Fruit fly (Drosophila melanogaster) whole organism, embryonic: Measurements from ENCODE around the gene CG5079.

Experiments
- Asciz ChIP-seq: fragments of 200-800 bp; sonication (Bioruptor generic); optimal IDR thresholded peaks from 2 replicates; lab custom pipeline; 2017; ENCODE audit warnings: missing biosample characterization, mild to moderate bottlenecking, missing genetic modification characterization, missing genetic modification reagents
- CG10267 ChIP-seq: fragments of 200-800 bp; sonication (Bioruptor generic); optimal IDR thresholded peaks from 2 replicates; lab custom pipeline; 2018; ENCODE audit warnings: missing biosample characterization, mild to moderate bottlenecking, missing genetic modification characterization, moderate library complexity
- CG10321 ChIP-seq: fragments of 200-800 bp; sonication (Bioruptor generic); IDR thresholded peaks from 2 replicates; pipeline ENCODE4 v1.3.6; 2022; ENCODE audit warnings: missing biosample characterization, missing genetic modification characterization
- CG12391 ChIP-seq: fragments of 200-800 bp; sonication (Bioruptor generic); optimal IDR thresholded peaks from 3 replicates; lab custom pipeline; 2018; ENCODE audit warnings: missing biosample characterization, mild to moderate bottlenecking, missing genetic modification characterization, moderate library complexity
- CG12744 ChIP-seq: fragments of 200-800 bp; sonication (Bioruptor generic); optimal IDR thresholded peaks from 2 replicates; lab custom pipeline; 2016; ENCODE audit warnings: missing biosample characterization, missing genetic modification characterization
- CG14860 ChIP-seq: fragments of 200-800 bp; sonication (Bioruptor generic); IDR thresholded peaks from 3 replicates; pipeline ENCODE4 v1.3.6; 2022; ENCODE audit warnings: missing biosample characterization, missing genetic modification characterization; ENCODE audit not compliant: partially characterized antibody
- CG3407 ChIP-seq: fragments of 200-800 bp; sonication (Bioruptor generic); optimal IDR thresholded peaks from 2 replicates; lab custom pipeline; 2018; ENCODE audit warnings: missing biosample characterization, mild to moderate bottlenecking, missing genetic modification characterization
- CG42726 ChIP-seq: fragments of 200-800 bp; sonication (Bioruptor generic); IDR thresholded peaks from 2 replicates; pipeline ENCODE4 v1.3.6; 2022; ENCODE audit warnings: missing biosample characterization, missing genetic modification characterization; ENCODE audit not compliant: partially characterized antibody
- CG6272 ChIP-seq: fragments of 200-800 bp; sonication (Bioruptor generic); IDR thresholded peaks from 2 replicates; pipeline ENCODE4 v1.3.6; 2022; ENCODE audit warnings: missing biosample characterization, missing genetic modification characterization
- CG6791 ChIP-seq: fragments of 200-800 bp; sonication (Bioruptor generic); IDR thresholded peaks from 3 replicates; pipeline ENCODE4 v1.3.6; 2022; ENCODE audit warnings: missing biosample characterization, missing genetic modification characterization; ENCODE audit not compliant: partially characterized antibody
- CG8359 ChIP-seq: fragments of 200-800 bp; sonication (Bioruptor generic); optimal IDR thresholded peaks from 2 replicates; lab custom pipeline; 2017; ENCODE audit warnings: missing biosample characterization, mild to moderate bottlenecking, missing genetic modification characterization, borderline replicate concordance
- CG9609 ChIP-seq: fragments of 200-800 bp; sonication (Bioruptor generic); optimal IDR thresholded peaks from 3 replicates; lab custom pipeline; 2016; ENCODE audit warnings: missing biosample characterization, missing genetic modification characterization
- CG9876 ChIP-seq: fragments of 200-800 bp; sonication (Bioruptor generic); optimal IDR thresholded peaks from 2 replicates; lab custom pipeline; 2016; ENCODE audit warnings: missing biosample characterization, missing genetic modification characterization
- CkIIα-i1 ChIP-seq: fragments of 200-800 bp; sonication (Bioruptor generic); IDR thresholded peaks from 2 replicates; pipeline ENCODE4 v1.3.6; 2022; ENCODE audit warnings: missing biosample characterization, missing genetic modification characterization
- D19B ChIP-seq: fragments of 200-800 bp; sonication (Bioruptor generic); optimal IDR thresholded peaks from 2 replicates; lab custom pipeline; 2017; ENCODE audit warnings: missing biosample characterization, mild to moderate bottlenecking, missing genetic modification characterization
- Deaf1 ChIP-seq: fragments of 200-800 bp; optimal IDR thresholded peaks from 3 replicates; lab custom pipeline; 2019; ENCODE audit warnings: missing biosample characterization, mild to moderate bottlenecking, missing genetic modification characterization, moderate library complexity
- Drgx ChIP-seq: fragments of 200-800 bp; sonication (Bioruptor generic); IDR thresholded peaks from 2 replicates; pipeline ENCODE4 v1.3.6; 2022; ENCODE audit warnings: missing biosample characterization, missing genetic modification characterization
- Fer2 ChIP-seq: fragments of 200-800 bp; sonication (Bioruptor generic); optimal IDR thresholded peaks from 2 replicates; lab custom pipeline; 2018; ENCODE audit warnings: missing biosample characterization, mild to moderate bottlenecking, missing genetic modification characterization, moderate library complexity
- GATAe ChIP-seq: fragments of 200-800 bp; sonication (Bioruptor generic); conservative IDR thresholded peaks from 2 replicates; pipeline ENCODE4 v1.3.6; 2022; ENCODE audit warnings: missing biosample characterization, missing genetic modification characterization
- H2.0 ChIP-seq: fragments of 200-800 bp; sonication (Bioruptor generic); IDR thresholded peaks from 2 replicates; pipeline ENCODE4 v1.3.6; 2022; ENCODE audit warnings: missing biosample characterization, missing genetic modification characterization
- HmgZ ChIP-seq: fragments of 200-800 bp; sonication (Bioruptor generic); optimal IDR thresholded peaks from 2 replicates; lab custom pipeline; 2018; ENCODE audit warnings: missing biosample characterization, mild to moderate bottlenecking, missing genetic modification characterization
- Hr78 ChIP-seq, 2 experiments: fragments of 200-800 bp in 1 of 2; fragments of >200 bp in 1 of 2; sonication (Bioruptor generic) in 1 of 2; optimal IDR thresholded peaks; 2 replicates each; lab custom pipeline; 2017 to 2019; ENCODE audit warnings: missing biosample characterization in 2 of 2, missing genetic modification characterization in 2 of 2, mild to moderate bottlenecking in 1 of 2, moderate library complexity in 1 of 2
- Jarid2 ChIP-seq: fragments of 200-800 bp; sonication (Bioruptor generic); optimal IDR thresholded peaks from 3 replicates; lab custom pipeline; 2017; ENCODE audit warnings: mild to moderate bottlenecking, missing biosample characterization, missing genetic modification reagents, missing genetic modification characterization
- MTF-1 ChIP-seq: fragments of 200-800 bp; sonication (Bioruptor generic); optimal IDR thresholded peaks from 2 replicates; lab custom pipeline; 2018; ENCODE audit warnings: missing biosample characterization, mild to moderate bottlenecking, missing genetic modification characterization, borderline replicate concordance
- Med ChIP-seq: fragments of 200-800 bp; sonication (Bioruptor generic); peaks from one replicate; lab custom pipeline; 2016; ENCODE audit warnings: missing biosample characterization, missing genetic modification characterization, mild to moderate bottlenecking, inconsistent platforms, moderate library complexity
- Rx ChIP-seq: fragments of 200-800 bp; sonication (Bioruptor generic); IDR thresholded peaks from 2 replicates; pipeline ENCODE4 v1.3.6; 2022; ENCODE audit warnings: missing biosample characterization, missing genetic modification characterization
- Stat92E ChIP-seq, 3 experiments: fragments of >200 bp in 2 of 3; fragments of 200-800 bp in 1 of 3; sonication (Bioruptor generic) in 1 of 3; optimal IDR thresholded peaks; 2 replicates each; lab custom pipeline; 2017 to 2019; ENCODE audit warnings: missing biosample characterization in 3 of 3, missing genetic modification characterization in 3 of 3, mild to moderate bottlenecking in 1 of 3, moderate library complexity in 1 of 3
- esg ChIP-seq: fragments of 200-800 bp; sonication (Bioruptor generic); conservative IDR thresholded peaks from 2 replicates; pipeline ENCODE4 v1.3.6; 2022; ENCODE audit warnings: missing biosample characterization, missing genetic modification characterization
- exex ChIP-seq: fragments of 200-800 bp; sonication (Bioruptor generic); optimal IDR thresholded peaks from 4 replicates; lab custom pipeline; 2018; ENCODE audit warnings: missing biosample characterization, mild to moderate bottlenecking, missing genetic modification characterization, moderate library complexity
- grn ChIP-seq: fragments of 200-800 bp; sonication (Bioruptor generic); optimal IDR thresholded peaks from 3 replicates; lab custom pipeline; 2017; ENCODE audit warnings: missing biosample characterization, missing genetic modification characterization
- h ChIP-seq: fragments of >200 bp; optimal IDR thresholded peaks from 2 replicates; lab custom pipeline; 2017
- ham ChIP-seq: fragments of 200-800 bp; sonication (Bioruptor generic); IDR thresholded peaks from 2 replicates; pipeline ENCODE4 v1.3.6; 2022; ENCODE audit warnings: missing biosample characterization, missing genetic modification characterization
- lov ChIP-seq, 2 experiments: fragments of 200-800 bp in 1 of 2; fragments of >200 bp in 1 of 2; sonication (Bioruptor generic) in 1 of 2; IDR thresholded peaks in 1 of 2; optimal IDR thresholded peaks in 1 of 2; 2 replicates in 1 of 2; 3 replicates in 1 of 2; pipeline versions ENCODE4 v1.3.6 to Lab custom; 2017 to 2022; ENCODE audit warnings: missing biosample characterization in 1 of 2, missing genetic modification characterization in 1 of 2
- maf-S ChIP-seq: fragments of 200-800 bp; sonication (Bioruptor generic); optimal IDR thresholded peaks from 2 replicates; lab custom pipeline; 2016; ENCODE audit warnings: missing biosample characterization, missing genetic modification characterization
- p53 ChIP-seq: fragments of 200-800 bp; sonication (Bioruptor generic); optimal IDR thresholded peaks from 2 replicates; lab custom pipeline; 2016; ENCODE audit warnings: missing biosample characterization, missing genetic modification characterization
- pros ChIP-seq: fragments of 200-800 bp; sonication (Bioruptor generic); optimal IDR thresholded peaks from 3 replicates; lab custom pipeline; 2019; ENCODE audit warnings: missing biosample characterization, mild to moderate bottlenecking, missing genetic modification characterization, moderate library complexity
- sd ChIP-seq: fragments of 200-800 bp; sonication (Bioruptor generic); optimal IDR thresholded peaks from 3 replicates; lab custom pipeline; 2018; ENCODE audit warnings: missing biosample characterization, mild to moderate bottlenecking, missing genetic modification characterization, moderate library complexity
- sens ChIP-seq: fragments of 200-800 bp; sonication (Bioruptor generic); peaks from one replicate; lab custom pipeline; 2016; ENCODE audit warnings: missing biosample characterization, missing genetic modification characterization
- slp2 ChIP-seq: fragments of 200-800 bp; sonication (Bioruptor generic); optimal IDR thresholded peaks from 2 replicates; lab custom pipeline; 2016; ENCODE audit warnings: missing biosample characterization, missing genetic modification characterization
- tll ChIP-seq, 2 experiments: fragments of 200-800 bp in 1 of 2; fragments of >200 bp in 1 of 2; sonication (Bioruptor generic) in 1 of 2; optimal IDR thresholded peaks; 2 replicates each; lab custom pipeline; 2017 to 2019; ENCODE audit warnings: missing biosample characterization in 2 of 2, missing genetic modification characterization in 2 of 2, mild to moderate bottlenecking in 1 of 2, moderate library complexity in 1 of 2
- trem ChIP-seq: fragments of 200-800 bp; optimal IDR thresholded peaks from 3 replicates; lab custom pipeline; 2019; ENCODE audit warnings: missing biosample characterization, mild to moderate bottlenecking, missing genetic modification characterization, moderate library complexity
- unc-4 ChIP-seq: fragments of 200-800 bp; sonication (Bioruptor generic); IDR thresholded peaks from 2 replicates; pipeline ENCODE4 v1.3.6; 2022; ENCODE audit warnings: missing biosample characterization, missing genetic modification characterization; ENCODE audit not compliant: partially characterized antibody
- z ChIP-seq: fragments of 200-800 bp; sonication (Bioruptor generic); IDR thresholded peaks from 3 replicates; pipeline ENCODE4 v1.3.6; 2022; ENCODE audit warnings: missing biosample characterization, missing genetic modification characterization

Gene CG5079

DNA sequence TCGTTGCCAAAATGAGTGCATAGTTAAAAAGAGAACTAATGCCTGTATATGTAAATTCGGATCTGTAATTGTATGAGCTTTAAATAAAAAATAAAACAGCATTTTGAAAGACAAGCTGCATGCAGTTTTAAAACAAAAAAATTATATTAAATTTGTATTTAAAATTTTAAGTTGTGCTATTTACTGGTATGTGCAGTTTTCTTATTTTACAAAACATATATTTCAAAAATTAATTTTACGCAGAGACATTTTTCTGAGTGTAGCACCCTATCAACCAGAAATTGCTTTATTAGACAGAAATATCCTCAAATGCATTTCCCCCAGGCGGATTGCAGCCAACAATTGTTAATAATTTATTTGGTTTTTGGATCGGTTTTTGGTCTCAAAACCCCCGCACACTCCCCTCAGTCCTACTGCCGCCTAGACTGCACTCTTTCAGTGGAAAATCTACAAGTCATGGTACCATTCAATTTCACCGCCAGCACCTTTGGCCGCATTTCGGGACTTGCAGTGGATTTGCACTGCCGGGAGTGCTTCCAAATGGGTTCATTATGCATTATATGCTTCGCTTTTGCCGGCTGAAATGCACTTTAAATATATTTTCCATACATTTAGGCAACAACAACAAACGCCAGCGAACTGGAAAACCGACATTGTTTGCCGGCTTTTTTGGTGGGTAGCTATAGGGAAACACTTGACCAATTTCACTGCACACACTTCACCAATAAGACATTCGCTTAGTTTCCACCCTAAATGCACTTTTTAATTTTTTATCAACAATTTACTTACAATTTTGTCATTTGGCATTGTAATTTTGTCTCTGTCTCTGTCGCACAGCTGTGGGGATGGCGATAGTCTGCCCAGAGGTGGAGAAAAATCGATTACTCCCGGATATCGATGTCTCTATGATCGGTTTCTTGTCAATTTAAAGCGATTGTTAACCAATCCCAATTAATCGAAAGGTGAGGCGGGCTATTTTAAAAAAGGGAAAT lies 10.6 kb downstream of the CG5079 start, which contains the start of gene Npl4 (continued):
- TF ChIP-seq h, result no peak
- TF ChIP-seq CG42726, result peak; percentile 59; the same call in 1 of the 2 replicates
- peak; percentile 22 for TF ChIP-seq CG12391 (tag; lab: Kevin White, UChicago)
- TF ChIP-seq CG10267 (tag; lab: Kevin White, UChicago), result peak; percentile 28
- peak in 1 of 3 experiments; percentile 3 for TF ChIP-seq Stat92E (GFP tag; optimal IDR thresholded peaks at IDR 0.05; lab: Kevin White, UChicago)
- TF ChIP-seq unc-4, result peak; percentile 92
- no peak for TF ChIP-seq MTF-1 (GFP tag; lab: Kevin White, UChicago)
- no peak for TF ChIP-seq lov (optimal IDR thresholded peaks at IDR 0.05; lab: Kevin White, UChicago)
- no peak for TF ChIP-seq lov (GFP tag; IDR thresholded peaks at IDR 0.05; lab: Robert Waterston, UW)
- peak; percentile 91 for TF ChIP-seq CG14860
- TF ChIP-seq slp2 (GFP tag; lab: Kevin White, UChicago), result no peak

- TF ChIP-seq CkIIα-i1 (GFP tag; lab: Robert Waterston, UW) (no peak), z (no peak), Med (GFP tag; lab: Kevin White, UChicago) (peak; percentile 58), Fer2 (no peak), Hr78 (GFP tag; optimal IDR thresholded peaks at IDR 0.05; lab: Kevin White, UChicago) (peak in 1 of 2 experiments; percentile 90), Rx (no peak), GATAe (peak; percentile 76; the same call in 1 of the 2 replicates), CG12744 (GFP tag; lab: Kevin White, UChicago) (no peak), Deaf1 (tag; lab: Kevin White, UChicago) (peak; percentile 79), Asciz (GFP tag; lab: Kevin White, UChicago) (no peak), exex (tag; lab: Kevin White, UChicago) (peak; percentile 51), esg (GFP tag; lab: Robert Waterston, UW) (no peak), CG10321 (no peak), grn (GFP tag; lab: Kevin White, UChicago) (peak; percentile 91), CG9876 (no peak), HmgZ (tag; lab: Kevin White, UChicago) (no peak)
- TF ChIP-seq, all 482 proteins: peak for 6
These were observed 12.6 kb downstream of the CG5079 start for dm6 chr3R:25625940-25626624.

DNA sequence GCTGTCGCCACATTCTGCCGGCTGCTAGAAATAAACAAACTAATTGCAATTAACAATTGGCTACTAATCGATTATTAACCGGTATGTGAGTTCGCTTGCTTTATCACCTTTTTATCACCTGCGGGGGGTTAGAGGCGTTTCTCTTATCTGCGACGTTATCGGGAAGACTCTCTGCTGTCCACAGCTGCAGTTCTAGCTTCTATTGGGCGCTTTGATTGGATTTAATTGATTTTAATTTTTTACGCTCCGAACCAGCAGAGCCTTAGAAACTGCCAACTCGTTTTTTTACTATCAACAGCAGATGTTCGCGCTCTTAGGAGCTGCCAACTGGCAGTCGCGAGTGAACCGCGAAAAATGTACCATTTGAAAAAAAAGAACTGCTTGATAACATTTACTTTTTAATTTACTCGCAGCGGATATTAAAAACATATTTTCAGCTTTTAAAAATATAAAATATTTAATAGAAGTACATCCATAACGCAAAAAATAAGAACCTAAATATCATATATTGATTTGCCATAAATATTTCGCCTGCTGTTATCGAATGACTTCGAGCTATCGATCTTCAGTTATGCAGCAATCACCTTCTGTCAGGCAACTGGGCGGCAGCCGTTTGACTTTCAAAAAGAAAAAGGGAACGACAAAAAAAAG lies 13.3 kb downstream of the CG5079 start, which contains the start of gene Ssadh:
Ssadh (minus strand) TSS at position 300 of the 651 bp plus-strand sequence.
- TF ChIP-seq trem (peak; percentile 100), Jarid2 (no peak), p53 (GFP tag; lab: Kevin White, UChicago) (no peak), CG6272 (no peak), pros (GFP tag; lab: Kevin White, UChicago) (no peak), CG6791 (0 out of 3 replicates have a peak, but pooled peaks have one; percentile 62), maf-S (GFP tag; lab: Kevin White, UChicago) (no peak), sd (tag; lab: Kevin White, UChicago) (peak; percentile 18), Stat92E (GFP tag; optimal IDR thresholded peaks at IDR 0.05; lab: Kevin White, UChicago) (no peak), CG9609 (GFP tag; lab: Kevin White, UChicago) (no peak), CG8359 (GFP tag; lab: Kevin White, UChicago) (no peak), H2.0 (GFP tag; lab: Robert Waterston, UW) (no peak), D19B (GFP tag; lab: Kevin White, UChicago) (no peak), sens (no peak), CG3407 (GFP tag; lab: Kevin White, UChicago) (no peak), tll (GFP tag; optimal IDR thresholded peaks at IDR 0.05; lab: Kevin White, UChicago) (no peak), ham (no peak), Drgx (no peak)
